Fruit fly (Drosophila melanogaster) whole organism, embryonic: ENCODE results near the gene moon.

Experiments
- Bteb2 ChIP-seq: fragments of 200-800 bp; sonication (Bioruptor generic); optimal IDR thresholded peaks from 2 replicates; lab custom pipeline; 2016; ENCODE audit warnings: missing biosample characterization, missing genetic modification characterization
- CG10565 ChIP-seq: fragments of 200-800 bp; sonication (Bioruptor generic); optimal IDR thresholded peaks from 3 replicates; lab custom pipeline; 2016; ENCODE audit warnings: missing biosample characterization, mild to moderate bottlenecking, missing genetic modification characterization
- CG12071 ChIP-seq: fragments of 200-800 bp; sonication (Bioruptor generic); optimal IDR thresholded peaks from 3 replicates; lab custom pipeline; 2018; ENCODE audit warnings: missing biosample characterization, mild to moderate bottlenecking, missing genetic modification characterization
- CG12659 ChIP-seq: fragments of 200-800 bp; sonication (Bioruptor generic); optimal IDR thresholded peaks from 3 replicates; lab custom pipeline; 2017; ENCODE audit warnings: mild to moderate bottlenecking, missing biosample characterization, missing genetic modification reagents, missing genetic modification characterization
- CG13775 ChIP-seq: fragments of 200-800 bp; sonication (Bioruptor generic); optimal IDR thresholded peaks from 3 replicates; lab custom pipeline; 2017; ENCODE audit warnings: missing biosample characterization, mild to moderate bottlenecking, missing genetic modification characterization
- CG15073 ChIP-seq: fragments of 200-800 bp; sonication (Bioruptor generic); optimal IDR thresholded peaks from 2 replicates; lab custom pipeline; 2016; ENCODE audit warnings: missing biosample characterization, missing genetic modification characterization
- CG15479 ChIP-seq: fragments of 200-800 bp; sonication (Bioruptor generic); optimal IDR thresholded peaks from 3 replicates; lab custom pipeline; 2019; ENCODE audit warnings: missing biosample characterization, mild to moderate bottlenecking, missing genetic modification characterization, moderate library complexity
- CG15514 ChIP-seq: fragments of 200-800 bp; sonication (Bioruptor generic); optimal IDR thresholded peaks from 3 replicates; lab custom pipeline; 2017; ENCODE audit warnings: missing biosample characterization, missing genetic modification characterization, mild to moderate bottlenecking, moderate library complexity, missing genetic modification reagents
- CG16779 ChIP-seq: fragments of 200-800 bp; sonication (Bioruptor generic); IDR thresholded peaks from 2 replicates; pipeline ENCODE4 v1.3.6; 2022; ENCODE audit warnings: missing biosample characterization, missing genetic modification characterization
- CG17912 ChIP-seq: fragments of 200-800 bp; sonication (Bioruptor generic); optimal IDR thresholded peaks from 2 replicates; lab custom pipeline; 2018; ENCODE audit warnings: missing biosample characterization, mild to moderate bottlenecking, missing genetic modification characterization
- CG18599 ChIP-seq: fragments of 200-800 bp; sonication (Bioruptor generic); optimal IDR thresholded peaks from 3 replicates; lab custom pipeline; 2017; ENCODE audit warnings: missing biosample characterization, missing genetic modification characterization, mild to moderate bottlenecking, moderate library complexity, missing genetic modification reagents
- CG2889 ChIP-seq: fragments of 200-800 bp; sonication (Bioruptor generic); IDR thresholded peaks from 3 replicates; pipeline ENCODE4 v1.3.6; 2022; ENCODE audit warnings: missing biosample characterization, missing genetic modification characterization
- CG31224 ChIP-seq: fragments of 200-800 bp; sonication (Bioruptor generic); IDR thresholded peaks from 2 replicates; pipeline ENCODE4 v1.3.6; 2022; ENCODE audit warnings: missing biosample characterization, missing genetic modification characterization
- CG31388 ChIP-seq: fragments of 200-800 bp; sonication (Bioruptor generic); optimal IDR thresholded peaks from 2 replicates; lab custom pipeline; 2016; ENCODE audit warnings: missing biosample characterization, missing genetic modification characterization
- CG6654 ChIP-seq: fragments of 200-800 bp; sonication (Bioruptor generic); optimal IDR thresholded peaks from 2 replicates; lab custom pipeline; 2017; ENCODE audit warnings: missing biosample characterization, mild to moderate bottlenecking, missing genetic modification characterization
- CG6689 ChIP-seq: fragments of 200-800 bp; sonication (Bioruptor generic); IDR thresholded peaks from 2 replicates; pipeline ENCODE4 v1.3.6; 2022; ENCODE audit warnings: missing biosample characterization, missing genetic modification characterization
- CG6854 ChIP-seq: fragments of 200-800 bp; sonication (Bioruptor generic); optimal IDR thresholded peaks from 3 replicates; lab custom pipeline; 2017; ENCODE audit warnings: missing biosample characterization, mild to moderate bottlenecking, missing genetic modification characterization
- CG9609 ChIP-seq: fragments of 200-800 bp; sonication (Bioruptor generic); optimal IDR thresholded peaks from 3 replicates; lab custom pipeline; 2016; ENCODE audit warnings: missing biosample characterization, missing genetic modification characterization
- CG9727 ChIP-seq: fragments of 200-800 bp; sonication (Bioruptor generic); optimal IDR thresholded peaks from 3 replicates; lab custom pipeline; 2017; ENCODE audit warnings: missing biosample characterization, mild to moderate bottlenecking, missing genetic modification characterization
- D19A ChIP-seq: fragments of 200-800 bp; optimal IDR thresholded peaks from 3 replicates; lab custom pipeline; 2019; ENCODE audit warnings: missing biosample characterization, mild to moderate bottlenecking, missing genetic modification characterization, moderate library complexity
- Dip3 ChIP-seq: fragments of 200-800 bp; sonication (Bioruptor generic); optimal IDR thresholded peaks from 3 replicates; lab custom pipeline; 2016; ENCODE audit warnings: missing biosample characterization, missing genetic modification characterization
- Ets65A ChIP-seq: fragments of 200-800 bp; sonication (Bioruptor generic); peaks from one replicate; lab custom pipeline; 2016; ENCODE audit warnings: missing biosample characterization, missing genetic modification characterization
- HHEX ChIP-seq: fragments of 200-800 bp; sonication (Bioruptor generic); optimal IDR thresholded peaks from 3 replicates; lab custom pipeline; 2017; ENCODE audit warnings: missing biosample characterization, mild to moderate bottlenecking, missing genetic modification characterization, missing genetic modification reagents
- HLH54F ChIP-seq: fragments of 200-800 bp; sonication (Bioruptor generic); optimal IDR thresholded peaks from 3 replicates; lab custom pipeline; 2016; ENCODE audit warnings: missing biosample characterization, missing genetic modification characterization
- Opbp ChIP-seq: fragments of 200-800 bp; sonication (Bioruptor generic); IDR thresholded peaks from 3 replicates; pipeline ENCODE4 v1.3.6; 2022; ENCODE audit warnings: missing biosample characterization, missing genetic modification characterization; ENCODE audit not compliant: partially characterized antibody
- Sry-δ ChIP-seq: fragments of 200-800 bp; sonication (Bioruptor generic); optimal IDR thresholded peaks from 2 replicates; lab custom pipeline; 2016; ENCODE audit warnings: missing biosample characterization, missing genetic modification characterization
- Taf1 ChIP-seq: fragments of 200-800 bp; sonication (Bioruptor generic); IDR thresholded peaks from 2 replicates; pipeline ENCODE4 v1.3.6; 2022; ENCODE audit warnings: missing biosample characterization, missing genetic modification characterization
- cad ChIP-seq: fragments of >200 bp; optimal IDR thresholded peaks from 2 replicates; lab custom pipeline; 2017; ENCODE audit warnings: missing biosample characterization, missing genetic modification characterization
- cato ChIP-seq: fragments of 200-800 bp; sonication (Bioruptor generic); optimal IDR thresholded peaks from 2 replicates; lab custom pipeline; 2016; ENCODE audit warnings: missing biosample characterization, missing genetic modification characterization, borderline replicate concordance
- emc ChIP-seq: fragments of 200-800 bp; sonication (Bioruptor generic); optimal IDR thresholded peaks from 2 replicates; lab custom pipeline; 2016; ENCODE audit warnings: missing biosample characterization, missing genetic modification characterization
- esg ChIP-seq: fragments of 200-800 bp; sonication (Bioruptor generic); conservative IDR thresholded peaks from 2 replicates; pipeline ENCODE4 v1.3.6; 2022; ENCODE audit warnings: missing biosample characterization, missing genetic modification characterization
- knrl ChIP-seq: fragments of 200-800 bp; sonication (Bioruptor generic); IDR thresholded peaks from 3 replicates; pipeline ENCODE4 v1.3.6; 2022; ENCODE audit warnings: missing biosample characterization, missing genetic modification characterization; ENCODE audit not compliant: partially characterized antibody
- luna ChIP-seq: fragments of 200-800 bp; sonication (Bioruptor generic); optimal IDR thresholded peaks from 2 replicates; lab custom pipeline; 2016; ENCODE audit warnings: missing biosample characterization, missing genetic modification characterization
- nmo ChIP-seq: fragments of 200-800 bp; sonication (Bioruptor generic); optimal IDR thresholded peaks from 2 replicates; lab custom pipeline; 2018; ENCODE audit warnings: missing biosample characterization, mild to moderate bottlenecking, missing genetic modification characterization, moderate library complexity
- repo ChIP-seq: fragments of 200-800 bp; sonication (Bioruptor generic); optimal IDR thresholded peaks from 2 replicates; lab custom pipeline; 2016; ENCODE audit warnings: missing biosample characterization, missing genetic modification characterization
- seq ChIP-seq: fragments of 200-800 bp; sonication (Bioruptor generic); IDR thresholded peaks from 2 replicates; pipeline ENCODE4 v1.3.6; 2022; ENCODE audit warnings: missing biosample characterization, missing genetic modification characterization
- stwl ChIP-seq: fragments of 200-800 bp; sonication (Bioruptor generic); optimal IDR thresholded peaks from 3 replicates; lab custom pipeline; 2018; ENCODE audit warnings: missing biosample characterization, mild to moderate bottlenecking, missing genetic modification characterization, moderate library complexity
- tin ChIP-seq: fragments of 200-800 bp; sonication (Bioruptor generic); optimal IDR thresholded peaks from 3 replicates; lab custom pipeline; 2016; ENCODE audit warnings: missing biosample characterization, missing genetic modification characterization
- tna ChIP-seq: fragments of 200-800 bp; sonication (Bioruptor generic); IDR thresholded peaks from 2 replicates; pipeline ENCODE4 v1.3.6; 2022; ENCODE audit warnings: missing biosample characterization, missing genetic modification characterization; ENCODE audit not compliant: partially characterized antibody
- usp ChIP-seq: fragments of >200 bp; optimal IDR thresholded peaks from 2 replicates; lab custom pipeline; 2017; ENCODE audit warnings: missing biosample characterization, missing genetic modification characterization
- vnd ChIP-seq: fragments of 200-800 bp; sonication (Bioruptor generic); IDR thresholded peaks from 3 replicates; pipeline ENCODE4 v1.3.6; 2022; ENCODE audit warnings: missing biosample characterization, missing genetic modification characterization; ENCODE audit not compliant: partially characterized antibody
- wdn ChIP-seq: fragments of 200-800 bp; sonication (Bioruptor generic); IDR thresholded peaks from 2 replicates; pipeline ENCODE4 v1.3.6; 2022; ENCODE audit warnings: missing biosample characterization, missing genetic modification characterization
- wek ChIP-seq: fragments of 200-800 bp; sonication (Bioruptor generic); optimal IDR thresholded peaks from 3 replicates; lab custom pipeline; 2018; ENCODE audit warnings: missing biosample characterization, mild to moderate bottlenecking, missing genetic modification characterization, moderate library complexity
- z ChIP-seq: fragments of 200-800 bp; sonication (Bioruptor generic); IDR thresholded peaks from 3 replicates; pipeline ENCODE4 v1.3.6; 2022; ENCODE audit warnings: missing biosample characterization, missing genetic modification characterization

The moon gene

DNA sequence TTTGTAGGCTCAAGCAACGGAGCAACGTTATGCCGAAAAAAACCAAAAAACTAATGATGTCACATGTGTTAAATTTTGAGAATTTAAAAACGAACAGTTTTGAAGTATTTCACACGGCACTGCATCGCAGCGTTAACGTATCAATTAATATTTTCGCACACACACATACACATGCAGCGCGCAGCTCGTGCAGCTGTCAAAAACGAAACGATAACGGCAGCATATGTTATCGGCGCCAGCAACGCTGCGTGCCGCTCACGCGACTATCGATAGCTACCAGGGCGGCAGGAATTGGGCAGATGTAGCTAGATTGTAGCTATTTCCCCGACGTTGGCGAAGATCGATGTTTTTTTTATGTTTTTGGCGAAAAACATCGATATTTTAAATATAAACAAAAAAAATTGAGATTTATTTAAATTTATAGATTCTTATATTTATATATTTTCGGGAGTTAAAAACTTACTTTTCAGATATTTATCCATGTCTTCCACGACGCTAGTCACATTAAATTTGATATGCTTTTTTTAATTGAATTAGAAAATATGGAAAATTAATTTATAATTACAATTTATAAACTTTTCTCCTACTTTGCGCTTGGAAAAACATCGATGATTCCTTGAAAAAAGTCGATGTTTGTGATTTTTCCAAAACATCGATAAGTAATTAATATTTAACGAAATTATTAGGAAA is 43.6 kb downstream of the moon start, which contains the start of gene Usp7 (continued):
- TF ChIP-seq CG13775 (GFP tag; lab: Kevin White, UChicago) (no peak), usp (GFP tag; lab: Kevin White, UChicago) (no peak), tin (GFP tag; lab: Kevin White, UChicago) (no peak), nmo (GFP tag; lab: Kevin White, UChicago) (peak; percentile 61), vnd (GFP tag; lab: Robert Waterston, UW) (peak; percentile 91), CG9609 (GFP tag; lab: Kevin White, UChicago) (no peak), CG15479 (GFP tag; lab: Kevin White, UChicago) (no peak), CG2889 (GFP tag; lab: Robert Waterston, UW) (no peak), CG15514 (GFP tag; lab: Kevin White, UChicago) (no peak), stwl (peak; percentile 79), knrl (GFP tag; lab: Robert Waterston, UW) (peak; percentile 96), emc (GFP tag; lab: Kevin White, UChicago) (no peak), CG17912 (GFP tag; lab: Kevin White, UChicago) (peak; percentile 69), seq (GFP tag; lab: Robert Waterston, UW) (no peak), CG31224 (GFP tag; lab: Robert Waterston, UW) (no peak), wek (no peak), CG31388 (GFP tag; lab: Kevin White, UChicago) (no peak), Sry-δ (GFP tag; lab: Kevin White, UChicago) (peak; percentile 80), Bteb2 (GFP tag; lab: Kevin White, UChicago) (no peak), CG9727 (GFP tag; lab: Kevin White, UChicago) (peak; percentile 9), CG6689 (no peak), CG15073 (GFP tag; lab: Kevin White, UChicago) (no peak), CG12659 (GFP tag; lab: Kevin White, UChicago) (peak; percentile 75), repo (GFP tag; lab: Kevin White, UChicago) (no peak), cad (GFP tag; lab: Kevin White, UChicago) (no peak), cato (GFP tag; lab: Kevin White, UChicago) (no peak), HHEX (GFP tag; lab: Kevin White, UChicago) (no peak), esg (GFP tag; lab: Robert Waterston, UW) (no peak), CG6654 (GFP tag; lab: Kevin White, UChicago) (no peak), D19A (tag; lab: Kevin White, UChicago) (peak; percentile 7), tna (GFP tag; lab: Robert Waterston, UW) (peak; percentile 92), Ets65A (peak; percentile 58), Opbp (GFP tag; lab: Robert Waterston, UW) (peak; percentile 96), Taf1 (GFP tag; lab: Robert Waterston, UW) (no peak), CG12071 (GFP tag; lab: Kevin White, UChicago) (no peak), CG10565 (GFP tag; lab: Kevin White, UChicago) (no peak), z (GFP tag; lab: Robert Waterston, UW) (no peak), wdn (GFP tag; lab: Robert Waterston, UW) (no peak), CG18599 (GFP tag; lab: Kevin White, UChicago) (no peak), luna (GFP tag; lab: Kevin White, UChicago) (no peak), CG16779 (GFP tag; lab: Robert Waterston, UW) (no peak), Dip3 (GFP tag; lab: Kevin White, UChicago) (no peak), CG6854 (GFP tag; lab: Kevin White, UChicago) (no peak), HLH54F (GFP tag; lab: Kevin White, UChicago) (no peak)
